Worm (Caenorhabditis elegans): ENCODE data around the gene F35B12.9.

DNA sequence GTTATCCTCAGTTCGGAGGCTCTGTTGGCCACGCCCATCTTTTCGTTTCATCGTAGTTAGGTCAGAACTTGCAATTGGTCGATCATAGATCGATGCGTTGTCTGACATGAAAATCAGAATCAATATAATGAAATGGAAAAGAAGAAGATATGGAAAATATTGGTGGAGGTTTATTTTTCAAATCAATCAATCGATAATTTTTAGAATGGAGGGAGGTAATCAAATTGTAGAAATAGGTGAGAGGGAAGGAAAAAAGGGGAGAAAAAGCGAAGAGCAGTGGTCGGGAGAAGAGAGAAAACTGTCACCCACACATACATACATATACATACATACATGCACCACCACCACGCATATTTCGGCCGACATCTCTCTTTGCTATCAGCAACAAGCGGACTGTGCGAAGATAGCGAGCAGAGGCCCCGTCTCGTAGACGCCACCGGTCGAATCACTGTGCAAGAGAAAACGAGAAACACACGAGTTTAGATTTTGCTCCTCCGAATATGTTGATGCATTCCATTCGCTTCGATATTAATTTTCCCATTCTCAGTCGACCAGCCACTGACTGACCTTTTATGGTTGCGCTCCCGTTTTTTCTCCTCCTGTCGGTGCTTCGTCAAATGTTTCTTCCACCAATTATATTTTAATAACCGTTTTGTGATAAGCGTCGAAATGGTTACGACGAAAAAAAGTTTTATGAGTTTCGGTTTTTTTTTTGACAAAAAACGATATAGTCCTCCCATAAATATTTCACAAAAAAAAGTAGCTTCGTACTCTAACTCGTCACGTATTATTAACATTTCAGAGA is 28.5 kb downstream of the F35B12.9 start, which contains the start of gene F35B12.10:
- TF ChIP-seq pha-4 (GFP tag; IDR thresholded peaks at IDR 0.05), result no peak
- TF ChIP-seq pha-4 (tag; optimal IDR thresholded peaks at IDR 0.05), result no peak
- peak; percentile 83 for TF ChIP-seq hlh-11 (tag; optimal IDR thresholded peaks at IDR 0.05)
- no peak for TF ChIP-seq ZK546.5 (tag; optimal IDR thresholded peaks at IDR 0.05)
- TF ChIP-seq pqm-1 (tag; optimal IDR thresholded peaks at IDR 0.05), result peak; percentile 59
- peak; percentile 24 for TF ChIP-seq mep-1 (tag; optimal IDR thresholded peaks at IDR 0.05)
- TF ChIP-seq hmg-1.1 (GFP tag; IDR thresholded peaks at IDR 0.05), result no peak
- TF ChIP-seq unc-39 (tag; optimal IDR thresholded peaks at IDR 0.05), result no peak
- TF ChIP-seq dpl-1 (GFP tag; optimal IDR thresholded peaks at IDR 0.05), result no peak
- TF ChIP-seq dmd-8 (GFP tag; IDR thresholded peaks at IDR 0.05), result no peak
- no peak for TF ChIP-seq lin-15B (tag; optimal IDR thresholded peaks at IDR 0.05)
- TF ChIP-seq ztf-11 (tag; optimal IDR thresholded peaks at IDR 0.05), result no peak
- no peak for TF ChIP-seq nhr-6 (tag; optimal IDR thresholded peaks at IDR 0.05)

Data from whole organism, L4 larva.